Fruit fly (Drosophila melanogaster) whole organism, wandering third instar larva: ENCODE results near the gene CG1233.

ENCODE experiments used
- Abd-B ChIP-seq: fragments of >200 bp; optimal IDR thresholded peaks from 2 replicates; lab custom pipeline; 2017; ENCODE audit warnings: missing biosample characterization, missing genetic modification characterization
- Dfd ChIP-seq: fragments of >200 bp; optimal IDR thresholded peaks from 2 replicates; lab custom pipeline; 2017; ENCODE audit warnings: missing biosample characterization, missing genetic modification characterization
- Hnf4 ChIP-seq: fragments of 200-800 bp; sonication (Bioruptor generic); optimal IDR thresholded peaks from 2 replicates; lab custom pipeline; 2016; ENCODE audit warnings: missing biosample characterization, mild to moderate bottlenecking, missing genetic modification characterization
- Hr83 ChIP-seq: fragments of 200-300 bp; sonication (Bioruptor generic); optimal IDR thresholded peaks from 2 replicates; lab custom pipeline; 2016; ENCODE audit warnings: missing biosample characterization, mild to moderate bottlenecking, missing genetic modification characterization, moderate library complexity; ENCODE audit not compliant: poor library complexity, severe bottlenecking
- N ChIP-seq: fragments of >200 bp; optimal IDR thresholded peaks from 2 replicates; lab custom pipeline; 2018; ENCODE audit warnings: missing biosample characterization, missing external identifiers, missing genetic modification characterization
- OdsH ChIP-seq: fragments of 200-800 bp; sonication (Bioruptor generic); optimal IDR thresholded peaks from 2 replicates; lab custom pipeline; 2016; ENCODE audit warnings: missing biosample characterization, mild to moderate bottlenecking, missing genetic modification characterization
- br ChIP-seq: fragments of 200-800 bp; sonication (Bioruptor generic); optimal IDR thresholded peaks from 2 replicates; lab custom pipeline; 2016; ENCODE audit warnings: missing biosample characterization, missing genetic modification characterization
- foxo ChIP-seq, 2 experiments: fragments of 200-800 bp; sonication (Bioruptor generic); optimal IDR thresholded peaks; 2 replicates in 1 of 2; 3 replicates in 1 of 2; lab custom pipeline; 2016 to 2017; ENCODE audit warnings: missing biosample characterization in 2 of 2, missing genetic modification characterization in 2 of 2
- fru ChIP-seq: fragments of 200-800 bp; sonication (Bioruptor generic); optimal IDR thresholded peaks from 3 replicates; lab custom pipeline; 2016; ENCODE audit warnings: missing biosample characterization, mild to moderate bottlenecking, missing genetic modification characterization
- h ChIP-seq: fragments of 200-800 bp; sonication (Bioruptor generic); optimal IDR thresholded peaks from 3 replicates; lab custom pipeline; 2016; ENCODE audit warnings: missing biosample characterization, mild to moderate bottlenecking, missing genetic modification characterization
- psq ChIP-seq: fragments of 200-800 bp; sonication (Bioruptor generic); optimal IDR thresholded peaks from 3 replicates; lab custom pipeline; 2017; ENCODE audit warnings: missing biosample characterization, mild to moderate bottlenecking, missing genetic modification characterization, moderate library complexity
- woc ChIP-seq: sonication (Bioruptor generic); optimal IDR thresholded peaks from 2 replicates; lab custom pipeline; 2016; ENCODE audit warnings: missing biosample characterization, mild to moderate bottlenecking, missing genetic modification characterization

DNA sequence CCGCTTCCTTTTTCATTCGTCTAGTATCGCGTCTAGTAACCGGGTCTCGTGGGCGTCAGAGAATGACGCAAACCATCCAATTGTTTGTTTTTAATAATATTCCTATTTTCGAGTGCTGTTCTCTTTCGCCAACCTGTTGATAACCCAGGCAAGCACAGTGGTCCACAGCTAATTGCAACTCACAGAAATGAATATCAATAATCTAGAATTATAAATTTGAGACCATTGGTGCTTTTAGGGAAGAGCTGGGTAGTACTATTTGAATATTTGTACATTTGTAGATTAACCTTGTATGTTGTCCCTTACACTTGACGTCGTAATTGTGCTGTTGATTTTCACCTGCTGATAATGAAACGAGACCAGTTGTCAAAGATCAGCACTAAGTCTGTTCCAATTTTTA, 11.5 kb upstream of the CG1233 start:
- TF ChIP-seq fru (GFP tag; lab: Kevin White, UChicago), result peak; percentile 25
- no peak for TF ChIP-seq Hr83
- TF ChIP-seq N, result no peak
- TF ChIP-seq woc (GFP tag; lab: Kevin White, UChicago), result peak; percentile 8
- no peak for TF ChIP-seq Dfd
- TF ChIP-seq Hnf4, result no peak
- peak; percentile 22 for TF ChIP-seq br
- TF ChIP-seq h (GFP tag; lab: Kevin White, UChicago), result peak; percentile 42
- no peak for TF ChIP-seq psq (GFP tag; lab: Kevin White, UChicago)
- TF ChIP-seq foxo (GFP tag; optimal IDR thresholded peaks at IDR 0.05; lab: Kevin White, UChicago), result peak in 1 of 2 experiments; percentile 39
- no peak for TF ChIP-seq Abd-B
- peak; percentile 25 for TF ChIP-seq OdsH (GFP tag; lab: Kevin White, UChicago)
